Worm (Caenorhabditis elegans) whole organism, L4 larva: ENCODE results near the gene T20D4.3.

ENCODE experiments used
- F26F4.8 ChIP-seq: fragments of 200-800 bp; sonication (Bioruptor generic); conservative IDR thresholded peaks from 2 replicates; pipeline ENCODE4 v1.3.6; 2022; ENCODE audit warnings: missing genetic modification characterization, missing compliant biosample characterization
- F49E8.2 ChIP-seq: sonication (generic microtip); optimal IDR thresholded peaks from 2 replicates; lab custom pipeline; 2016; ENCODE audit warnings: missing compliant biosample characterization, mild to moderate bottlenecking, missing genetic modification characterization, borderline replicate concordance
- R02D3.7 ChIP-seq: fragments of 150-350 bp; sonication (generic microtip); optimal IDR thresholded peaks from 3 replicates; lab custom pipeline; 2014; ENCODE audit warnings: missing biosample characterization, missing genetic modification characterization
- Y105C5A.15 ChIP-seq: fragments of 200-800 bp; sonication (Bioruptor generic); IDR thresholded peaks from 2 replicates; pipeline ENCODE4 v1.3.6; 2022; ENCODE audit warnings: missing genetic modification characterization, missing compliant biosample characterization
- Y75B8A.6 ChIP-seq: fragments of 200-800 bp; sonication (Bioruptor generic); IDR thresholded peaks from 2 replicates; pipeline ENCODE4 v1.3.6; 2022; ENCODE audit warnings: missing genetic modification reagents, missing genetic modification characterization, missing compliant biosample characterization
- aha-1 ChIP-seq: fragments of 150-350 bp; peaks from one replicate; lab custom pipeline; 2014; ENCODE audit warnings: missing biosample characterization, missing genetic modification characterization
- aly-2 ChIP-seq: sonication (generic microtip); optimal IDR thresholded peaks from 2 replicates; lab custom pipeline; 2018; ENCODE audit warnings: missing biosample characterization, missing genetic modification characterization
- ceh-44 ChIP-seq: fragments of 200-800 bp; sonication (Bioruptor generic); IDR thresholded peaks from 2 replicates; pipeline ENCODE4 v1.3.6; 2022; ENCODE audit warnings: missing genetic modification reagents, missing genetic modification characterization, missing compliant biosample characterization
- ceh-62 ChIP-seq: sonication (generic microtip); optimal IDR thresholded peaks from 2 replicates; lab custom pipeline; 2017; ENCODE audit warnings: missing biosample characterization, missing genetic modification characterization
- ceh-82 ChIP-seq: sonication (generic microtip); optimal IDR thresholded peaks from 2 replicates; lab custom pipeline; 2017; ENCODE audit warnings: missing biosample characterization, missing genetic modification characterization
- ctbp-1 ChIP-seq: fragments of 200-800 bp; sonication (Bioruptor generic); IDR thresholded peaks from 2 replicates; pipeline ENCODE4 v1.3.6; 2022; ENCODE audit warnings: missing genetic modification reagents, missing genetic modification characterization, missing compliant biosample characterization
- daf-12 ChIP-seq: fragments of 150-350 bp; optimal IDR thresholded peaks from 2 replicates; lab custom pipeline; 2014; ENCODE audit warnings: missing biosample characterization, missing genetic modification reagents, missing genetic modification characterization
- daf-19 ChIP-seq: fragments of 200-800 bp; sonication (Bioruptor generic); conservative IDR thresholded peaks from 2 replicates; pipeline ENCODE4 v1.3.6; 2022; ENCODE audit warnings: missing genetic modification characterization, missing compliant biosample characterization
- daf-8 ChIP-seq: fragments of 200-800 bp; sonication (Bioruptor generic); IDR thresholded peaks from 2 replicates; pipeline ENCODE4 v1.3.6; 2022; ENCODE audit warnings: missing genetic modification characterization, missing compliant biosample characterization
- dmd-6 ChIP-seq: fragments of 200-800 bp; sonication (Bioruptor generic); IDR thresholded peaks from 2 replicates; pipeline ENCODE4 v1.3.6; 2022; ENCODE audit warnings: missing genetic modification reagents, missing genetic modification characterization, missing compliant biosample characterization
- dmd-8 ChIP-seq: fragments of 200-800 bp; sonication (Bioruptor generic); IDR thresholded peaks from 2 replicates; pipeline ENCODE4 v1.3.6; 2022; ENCODE audit warnings: missing genetic modification characterization, missing compliant biosample characterization
- duxl-1 ChIP-seq: sonication (generic microtip); optimal IDR thresholded peaks from 2 replicates; lab custom pipeline; 2016; ENCODE audit warnings: mild to moderate bottlenecking, missing genetic modification characterization, moderate library complexity, missing compliant biosample characterization; ENCODE audit not compliant: poor library complexity
- hif-1 ChIP-seq, 2 experiments: sonication (generic microtip); optimal IDR thresholded peaks; 2 replicates each; lab custom pipeline; 2016 to 2017; ENCODE audit warnings: missing compliant biosample characterization in 2 of 2, missing genetic modification characterization in 2 of 2, missing genetic modification reagents in 2 of 2, missing genotype in 2 of 2, mild to moderate bottlenecking in 1 of 2
- hlh-30 ChIP-seq: sonication (generic microtip); optimal IDR thresholded peaks from 2 replicates; lab custom pipeline; 2017; ENCODE audit warnings: antibody characterized with exemption, mild to moderate bottlenecking, missing genetic modification characterization, missing compliant biosample characterization; ENCODE audit not compliant: insufficient read depth
- jun-1 ChIP-seq: fragments of 150-350 bp; optimal IDR thresholded peaks from 2 replicates; lab custom pipeline; 2014; ENCODE audit warnings: missing biosample characterization, missing genetic modification reagents, missing genetic modification characterization
- lim-7 ChIP-seq: fragments of 200-800 bp; sonication (Bioruptor generic); IDR thresholded peaks from 2 replicates; pipeline ENCODE4 v1.3.6; 2022; ENCODE audit warnings: missing genetic modification characterization, missing compliant biosample characterization
- lin-1 ChIP-seq: fragments of 200-800 bp; sonication (Bioruptor generic); IDR thresholded peaks from 2 replicates; pipeline ENCODE4 v1.3.6; 2022; ENCODE audit warnings: missing genetic modification reagents, missing genetic modification characterization, missing compliant biosample characterization
- lin-13 ChIP-seq: fragments of 150-350 bp; optimal IDR thresholded peaks from 2 replicates; lab custom pipeline; 2014; ENCODE audit warnings: missing biosample characterization, missing genetic modification reagents, missing genetic modification characterization
- lin-29 ChIP-seq: fragments of 200-800 bp; sonication (Bioruptor generic); IDR thresholded peaks from 2 replicates; pipeline ENCODE4 v1.3.6; 2022; ENCODE audit warnings: missing genetic modification reagents, missing genetic modification characterization, missing compliant biosample characterization
- lir-3 ChIP-seq: sonication (generic microtip); optimal IDR thresholded peaks from 2 replicates; lab custom pipeline; 2016; ENCODE audit warnings: mild to moderate bottlenecking, missing genetic modification characterization, missing compliant biosample characterization
- mep-1 ChIP-seq: fragments of 150-350 bp; sonication (generic microtip); optimal IDR thresholded peaks from 3 replicates; lab custom pipeline; 2014; ENCODE audit warnings: missing biosample characterization, missing genetic modification characterization
- mxl-2 ChIP-seq: fragments of 200-800 bp; sonication (Bioruptor generic); conservative IDR thresholded peaks from 2 replicates; pipeline ENCODE4 v1.3.6; 2022; ENCODE audit warnings: missing genetic modification reagents, missing genetic modification characterization, missing compliant biosample characterization
- nhr-10 ChIP-seq: fragments of 150-350 bp; optimal IDR thresholded peaks from 2 replicates; lab custom pipeline; 2014; ENCODE audit warnings: missing biosample characterization, missing genetic modification characterization
- nhr-11 ChIP-seq: fragments of 150-350 bp; optimal IDR thresholded peaks from 2 replicates; lab custom pipeline; 2014; ENCODE audit warnings: missing biosample characterization, missing genetic modification characterization
- nhr-25 ChIP-seq: sonication (generic microtip); optimal IDR thresholded peaks from 2 replicates; lab custom pipeline; 2017; ENCODE audit warnings: missing genetic modification characterization, mild to moderate bottlenecking, missing compliant biosample characterization, antibody characterized with exemption, moderate library complexity, borderline replicate concordance; ENCODE audit not compliant: insufficient read depth
- nhr-42 ChIP-seq: fragments of 200-800 bp; sonication (Bioruptor generic); IDR thresholded peaks from 2 replicates; pipeline ENCODE4 v1.3.6; 2022; ENCODE audit warnings: missing genetic modification characterization, missing compliant biosample characterization
- nhr-6 ChIP-seq: fragments of 150-350 bp; optimal IDR thresholded peaks from 2 replicates; lab custom pipeline; 2014; ENCODE audit warnings: missing biosample characterization, missing genetic modification characterization
- pha-4 ChIP-seq, 2 experiments: fragments of 150-350 bp in 1 of 2; fragments of 200-800 bp in 1 of 2; sonication (Bioruptor generic) in 1 of 2; IDR thresholded peaks in 1 of 2; optimal IDR thresholded peaks in 1 of 2; 2 replicates each; pipeline versions ENCODE4 v1.3.6 to Lab custom; 2014 to 2022; ENCODE audit warnings: missing genetic modification characterization in 2 of 2, missing genetic modification reagents in 2 of 2, missing biosample characterization in 1 of 2, missing compliant biosample characterization in 1 of 2
- php-3 ChIP-seq: fragments of 200-800 bp; sonication (Bioruptor generic); IDR thresholded peaks from 2 replicates; pipeline ENCODE4 v1.3.6; 2022; ENCODE audit warnings: missing genetic modification reagents, missing genetic modification characterization, missing compliant biosample characterization
- rbr-2 ChIP-seq: sonication (generic microtip); optimal IDR thresholded peaks from 2 replicates; lab custom pipeline; 2016; ENCODE audit warnings: missing genotype, missing genetic modification characterization, missing compliant biosample characterization
- snpc-1.2 ChIP-seq: fragments of 200-800 bp; sonication (Bioruptor generic); IDR thresholded peaks from 2 replicates; pipeline ENCODE4 v1.3.6; 2022; ENCODE audit warnings: missing genetic modification reagents, missing genetic modification characterization, missing compliant biosample characterization
- spr-1 ChIP-seq: sonication (generic microtip); optimal IDR thresholded peaks from 2 replicates; lab custom pipeline; 2016; ENCODE audit warnings: mild to moderate bottlenecking, missing genetic modification characterization, missing compliant biosample characterization
- tag-97 ChIP-seq: fragments of 200-800 bp; sonication (Bioruptor generic); IDR thresholded peaks from 2 replicates; pipeline ENCODE4 v1.3.6; 2022; ENCODE audit warnings: missing genetic modification characterization, missing compliant biosample characterization
- unc-39 ChIP-seq: sonication (generic microtip); optimal IDR thresholded peaks from 2 replicates; lab custom pipeline; 2017; ENCODE audit warnings: missing biosample characterization, missing genetic modification characterization
- unc-62 ChIP-seq, 3 experiments: fragments of 150-350 bp in 1 of 3; sonication (generic microtip); optimal IDR thresholded peaks in 2 of 3; peaks in 1 of 3; 1 replicate in 1 of 3; 2 replicates in 2 of 3; lab custom pipeline; 2014 to 2017; ENCODE audit warnings: missing biosample characterization in 3 of 3, missing genetic modification characterization in 3 of 3, missing genetic modification reagents in 3 of 3, missing genotype in 1 of 3
- vab-7 ChIP-seq: fragments of 200-800 bp; sonication (Bioruptor generic); IDR thresholded peaks from 2 replicates; pipeline ENCODE4 v1.3.6; 2022; ENCODE audit warnings: missing genetic modification reagents, missing genetic modification characterization, missing compliant biosample characterization
- zag-1 ChIP-seq: fragments of 150-350 bp; optimal IDR thresholded peaks from 2 replicates; lab custom pipeline; 2014; ENCODE audit warnings: missing biosample characterization, missing genetic modification characterization
- zfp-2 ChIP-seq: sonication (generic microtip); optimal IDR thresholded peaks from 2 replicates; lab custom pipeline; 2016; ENCODE audit warnings: mild to moderate bottlenecking, missing genetic modification characterization, missing compliant biosample characterization
- zfp-3 ChIP-seq: fragments of 200-800 bp; sonication (Bioruptor generic); conservative IDR thresholded peaks from 2 replicates; pipeline ENCODE4 v1.3.6; 2022; ENCODE audit warnings: missing genetic modification reagents, missing genetic modification characterization, missing compliant biosample characterization
- zip-11 ChIP-seq: fragments of 200-800 bp; sonication (Bioruptor generic); IDR thresholded peaks from 2 replicates; pipeline ENCODE4 v1.3.6; 2022; ENCODE audit warnings: missing genetic modification characterization, missing compliant biosample characterization

Gene T20D4.3

ce11 chrV:3417928-3418327 lies at the start of gene T20D4.3:
Gene T20D4.3 (plus strand): TSS chrV:3418228.
- no peak for TF ChIP-seq aly-2 (tag; lab: Kevin White, UChicago)
- no peak for TF ChIP-seq spr-1 (tag; lab: Kevin White, UChicago)
- TF ChIP-seq lir-3 (tag; lab: Kevin White, UChicago), result no peak
- TF ChIP-seq unc-62 (GFP tag; optimal IDR thresholded peaks at IDR 0.05 in 1 of 2; lab: Kevin White, UChicago), result peak in 1 of 2 experiments; percentile 61
- no peak for TF ChIP-seq unc-62 (tag; optimal IDR thresholded peaks at IDR 0.05; lab: Kevin White, UChicago)
- TF ChIP-seq nhr-11 (tag; lab: Kevin White, UChicago), result no peak
- TF ChIP-seq, all 104 proteins: peak for 1

DNA sequence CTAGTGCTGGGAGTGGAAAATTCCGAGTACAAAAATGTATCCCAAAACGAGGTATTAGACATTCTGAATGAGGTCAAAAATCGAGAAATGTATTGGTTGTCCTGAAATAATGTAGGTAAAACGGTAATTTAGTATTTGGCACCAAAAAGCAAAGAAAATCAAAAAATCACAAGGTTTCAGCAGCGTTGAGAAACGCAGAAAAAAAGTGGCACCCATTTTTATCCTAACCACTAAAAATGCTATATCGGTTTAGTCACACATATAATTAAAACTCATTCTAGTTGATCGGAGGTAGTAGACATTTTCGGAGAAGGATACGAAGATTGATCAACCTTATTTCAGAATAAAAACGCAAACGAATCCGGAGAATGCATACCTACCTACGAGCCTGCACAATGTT lies 45.4 kb upstream of the T20D4.3 start, which contains the start of gene srx-121:
Gene srx-121, minus strand, starts transcription at position 101 of the 400 bp plus-strand sequence.
- TF ChIP-seq pha-4 (GFP tag; IDR thresholded peaks at IDR 0.05; lab: Robert Waterston, UW) (no peak), pha-4 (tag; optimal IDR thresholded peaks at IDR 0.05; lab: Kevin White, UChicago) (no peak), daf-12 (tag; lab: Kevin White, UChicago) (no peak), zip-11 (GFP tag; lab: Robert Waterston, UW) (no peak), F26F4.8 (GFP tag; lab: Robert Waterston, UW) (no peak), jun-1 (tag; lab: Kevin White, UChicago) (no peak), spr-1 (tag; lab: Kevin White, UChicago) (no peak), lim-7 (no peak), Y75B8A.6 (GFP tag; lab: Robert Waterston, UW) (no peak), tag-97 (no peak), php-3 (no peak), zag-1 (tag; lab: Kevin White, UChicago) (no peak), F49E8.2 (tag; lab: Kevin White, UChicago) (no peak), ceh-82 (tag; lab: Kevin White, UChicago) (no peak), R02D3.7 (tag; lab: Kevin White, UChicago) (no peak)

DNA sequence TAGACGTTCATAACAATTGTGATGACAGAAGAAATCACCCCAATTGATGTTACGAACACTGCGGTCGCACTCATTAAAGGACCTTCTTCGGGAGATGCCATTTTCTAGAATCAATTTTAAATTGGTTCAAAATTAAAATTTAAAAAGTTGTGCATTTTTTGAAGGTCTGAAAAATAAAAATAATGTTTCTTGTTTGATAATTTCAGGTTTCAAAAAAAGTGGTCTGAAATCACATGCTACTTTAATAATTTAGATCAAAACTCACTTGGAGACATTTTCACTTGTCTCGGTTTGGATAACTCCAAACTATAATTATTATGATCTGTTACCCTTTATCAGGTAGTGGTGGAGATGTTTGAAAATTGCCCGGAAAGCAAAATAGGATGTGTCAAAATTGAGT lies 41.1 kb upstream of the T20D4.3 start, which contains the start of gene srbc-2:
Gene srbc-2, minus strand, starts transcription at position 101 of the 400 bp plus-strand sequence.
- TF ChIP-seq R02D3.7 (tag; lab: Kevin White, UChicago) (no peak), vab-7 (GFP tag; lab: Robert Waterston, UW) (no peak), hlh-30 (no peak), Y75B8A.6 (GFP tag; lab: Robert Waterston, UW) (no peak), daf-8 (GFP tag; lab: Robert Waterston, UW) (no peak), jun-1 (tag; lab: Kevin White, UChicago) (no peak), nhr-10 (tag; lab: Kevin White, UChicago) (no peak), ctbp-1 (no peak), mep-1 (tag; lab: Kevin White, UChicago) (no peak), lin-1 (GFP tag; lab: Robert Waterston, UW) (no peak), lin-13 (GFP tag; lab: Kevin White, UChicago) (no peak), mxl-2 (no peak), lir-3 (tag; lab: Kevin White, UChicago) (no peak), duxl-1 (tag; lab: Kevin White, UChicago) (no peak), daf-19 (no peak)
- TF ChIP-seq, all 104 proteins: peak for 0

DNA sequence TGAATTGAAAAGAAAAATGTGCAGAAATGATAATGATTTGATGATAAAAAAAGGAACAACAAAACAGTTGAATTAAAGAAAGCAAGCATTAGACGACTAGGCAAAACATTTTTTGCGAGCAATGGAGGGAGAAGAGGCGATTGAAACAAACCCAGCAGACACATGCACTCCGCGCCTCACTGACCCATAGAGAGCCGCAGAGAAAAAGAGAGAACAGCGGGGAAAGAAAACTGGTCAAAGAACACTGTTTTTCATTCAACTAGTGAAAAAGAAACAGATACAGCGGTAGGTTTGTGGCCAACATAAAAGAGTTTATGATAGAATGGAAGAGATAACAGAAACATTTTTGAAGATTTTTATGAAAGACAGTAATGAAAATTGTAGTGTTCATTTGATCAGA lies 29.7 kb upstream of the T20D4.3 start:
- no peak for TF ChIP-seq hif-1 (tag; optimal IDR thresholded peaks at IDR 0.05; lab: Kevin White, UChicago)
- TF ChIP-seq dmd-8 (GFP tag; lab: Robert Waterston, UW), result no peak
- TF ChIP-seq aha-1 (tag; lab: Kevin White, UChicago), result no peak
- TF ChIP-seq nhr-25 (tag; lab: Kevin White, UChicago), result no peak
- no peak for TF ChIP-seq zfp-3 (GFP tag; lab: Robert Waterston, UW)
- peak; percentile 81 for TF ChIP-seq dmd-6
- no peak for TF ChIP-seq unc-39 (tag; lab: Kevin White, UChicago)
- TF ChIP-seq ceh-62 (tag; lab: Kevin White, UChicago), result no peak
- no peak for TF ChIP-seq lin-29 (GFP tag; lab: Robert Waterston, UW)
- TF ChIP-seq lim-7, result no peak
- TF ChIP-seq ctbp-1, result no peak
- no peak for TF ChIP-seq ceh-44 (GFP tag; lab: Robert Waterston, UW)
- TF ChIP-seq snpc-1.2, result no peak
- TF ChIP-seq nhr-6 (tag; lab: Kevin White, UChicago), result no peak
- no peak for TF ChIP-seq mep-1 (tag; lab: Kevin White, UChicago)
- TF ChIP-seq lin-1 (GFP tag; lab: Robert Waterston, UW), result peak; percentile 25; the same call in 1 of the 2 replicates
- no peak for TF ChIP-seq rbr-2 (tag; lab: Kevin White, UChicago)
- 0 out of 2 replicates have a peak, but pooled peaks have one; percentile 42 for TF ChIP-seq php-3
- no peak for TF ChIP-seq Y105C5A.15
- TF ChIP-seq nhr-42 (GFP tag; lab: Robert Waterston, UW), result no peak
- TF ChIP-seq zfp-2 (tag; lab: Kevin White, UChicago), result no peak
